Fruit fly (Drosophila melanogaster): ENCODE results near the gene eIF2D.

- TF ChIP-seq tna (GFP tag; IDR thresholded peaks at IDR 0.05; ENCODE audit: partially characterized antibody): no peak
- TF ChIP-seq B-H1 (GFP tag; IDR thresholded peaks at IDR 0.05): no peak
- no peak for TF ChIP-seq Usf (GFP tag; optimal IDR thresholded peaks at IDR 0.05)
- no peak for TF ChIP-seq psq (GFP tag; optimal IDR thresholded peaks at IDR 0.05)
- TF ChIP-seq Sin3A (optimal IDR thresholded peaks at IDR 0.05): no peak
- peak; percentile 73 for TF ChIP-seq Deaf1 (tag; optimal IDR thresholded peaks at IDR 0.05)
- no peak for TF ChIP-seq Fer2 (tag; optimal IDR thresholded peaks at IDR 0.05)
- no peak for TF ChIP-seq eyg (GFP tag; optimal IDR thresholded peaks at IDR 0.05)
- TF ChIP-seq Drgx (GFP tag; IDR thresholded peaks at IDR 0.05): no peak
- no peak for TF ChIP-seq Dfd (GFP tag; optimal IDR thresholded peaks at IDR 0.05)
Measured at dm6 chr3R:29194957-29195356, 43.4 kb upstream of the eIF2D start, which contains the start of gene jus.

Data from whole organism, embryonic.